Worm (Caenorhabditis elegans): ENCODE data around the gene cnc-4.

The cnc-4 gene

DNA sequence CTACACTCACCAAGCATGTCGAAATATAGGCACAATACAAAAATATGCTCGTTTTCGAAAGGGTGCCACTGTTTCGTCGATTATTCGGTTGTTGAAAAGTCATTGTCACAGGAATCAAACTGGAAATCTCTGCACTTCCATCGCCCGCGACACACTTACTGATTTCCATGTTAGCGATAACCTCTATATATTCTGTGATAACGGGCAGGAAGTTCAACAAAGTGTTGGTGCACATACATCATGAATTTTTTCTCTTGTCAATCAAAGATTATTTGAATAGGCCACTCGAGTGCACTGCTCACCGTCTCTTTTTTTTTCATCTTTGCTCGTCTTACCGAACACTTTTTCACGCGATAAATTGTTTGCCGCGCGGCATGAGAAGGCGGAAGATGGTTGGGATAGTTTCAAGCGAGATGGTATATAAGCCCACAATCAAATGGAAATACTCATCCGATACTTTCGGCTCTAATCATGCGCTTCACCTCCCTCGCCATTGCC lies 17.6 kb downstream of the cnc-4 start, which contains the start of the genes fpn-1.2 and pqn-54:
Gene fpn-1.2, minus strand, starts transcription at position 157 of the 498 bp plus-strand sequence.
Gene pqn-54, plus strand, starts transcription at position 448 of the 498 bp plus-strand sequence.
- no peak for TF ChIP-seq ceh-44 (GFP tag; IDR thresholded peaks at IDR 0.05)
- peak; percentile 37 for TF ChIP-seq pqm-1 (tag; optimal IDR thresholded peaks at IDR 0.05)
- TF ChIP-seq tra-1 (GFP tag; IDR thresholded peaks at IDR 0.05), result no peak
- TF ChIP-seq set-16 (GFP tag; IDR thresholded peaks at IDR 0.05), result no peak
- no peak for TF ChIP-seq Y75B8A.6 (GFP tag; IDR thresholded peaks at IDR 0.05)
- TF ChIP-seq fos-1 (tag; optimal IDR thresholded peaks at IDR 0.05), result no peak
- TF ChIP-seq nhr-28 (tag; optimal IDR thresholded peaks at IDR 0.05), result peak; percentile 66
- TF ChIP-seq ctbp-1 (GFP tag; IDR thresholded peaks at IDR 0.05), result no peak
- TF ChIP-seq rbr-2 (tag; optimal IDR thresholded peaks at IDR 0.05), result no peak
- no peak for TF ChIP-seq tag-97 (GFP tag; IDR thresholded peaks at IDR 0.05)
- no peak for TF ChIP-seq nhr-6 (tag; optimal IDR thresholded peaks at IDR 0.05)
- TF ChIP-seq lin-1 (GFP tag; IDR thresholded peaks at IDR 0.05), result no peak
- no peak for TF ChIP-seq nhr-48 (tag; optimal IDR thresholded peaks at IDR 0.05)
- no peak for TF ChIP-seq hmg-1.1 (GFP tag; IDR thresholded peaks at IDR 0.05)
- peak; percentile 83 for TF ChIP-seq dmd-6 (GFP tag; IDR thresholded peaks at IDR 0.05)
- no peak for TF ChIP-seq mdl-1 (tag; optimal IDR thresholded peaks at IDR 0.05)
- no peak for TF ChIP-seq zfp-2 (tag; optimal IDR thresholded peaks at IDR 0.05)
- no peak for TF ChIP-seq nhr-76 (tag; optimal IDR thresholded peaks at IDR 0.05)
- no peak for TF ChIP-seq daf-16 (GFP tag; optimal IDR thresholded peaks at IDR 0.05)
- TF ChIP-seq daf-16 (tag; optimal IDR thresholded peaks at IDR 0.05), result peak; percentile 9
- no peak for TF ChIP-seq mep-1 (tag; optimal IDR thresholded peaks at IDR 0.05)
- TF ChIP-seq ZK337.2 (GFP tag; IDR thresholded peaks at IDR 0.05), result no peak
- no peak for TF ChIP-seq daf-19 (GFP tag; conservative IDR thresholded peaks at IDR 0.05)
- TF ChIP-seq mes-2 (tag; optimal IDR thresholded peaks at IDR 0.05; ENCODE audit: poor library complexity, severe bottlenecking), result no peak
- TF ChIP-seq nhr-77 (tag; optimal IDR thresholded peaks at IDR 0.05), result peak; percentile 26
- no peak for TF ChIP-seq ztf-7 (tag; optimal IDR thresholded peaks at IDR 0.05)
- TF ChIP-seq spr-3 (GFP tag; optimal IDR thresholded peaks at IDR 0.05), result no peak
- no peak for TF ChIP-seq vab-7 (GFP tag; IDR thresholded peaks at IDR 0.05)
- no peak for TF ChIP-seq cey-2 (tag; optimal IDR thresholded peaks at IDR 0.05; ENCODE audit: borderline replicate concordance, insufficient read depth)
- no peak for TF ChIP-seq madf-9 (GFP tag; conservative IDR thresholded peaks at IDR 0.05)
- TF ChIP-seq hlh-30 (tag; optimal IDR thresholded peaks at IDR 0.05; ENCODE audit: insufficient read depth), result no peak
- no peak for TF ChIP-seq snpc-1.2 (GFP tag; IDR thresholded peaks at IDR 0.05)
- no peak for TF ChIP-seq Y105C5A.15 (GFP tag; IDR thresholded peaks at IDR 0.05)
- no peak for TF ChIP-seq mxl-2 (GFP tag; conservative IDR thresholded peaks at IDR 0.05)
- TF ChIP-seq hlh-11 (tag; optimal IDR thresholded peaks at IDR 0.05), result peak; percentile 26
- TF ChIP-seq ZK546.5 (tag; optimal IDR thresholded peaks at IDR 0.05), result no peak
- no peak for TF ChIP-seq zip-2 (tag; optimal IDR thresholded peaks at IDR 0.05)
- TF ChIP-seq php-3 (GFP tag; IDR thresholded peaks at IDR 0.05), result no peak

- peak; percentile 89 for TF ChIP-seq set-16 (GFP tag; IDR thresholded peaks at IDR 0.05)
- no peak for TF ChIP-seq snpc-1.2 (GFP tag; IDR thresholded peaks at IDR 0.05)
- no peak for TF ChIP-seq fos-1 (tag; optimal IDR thresholded peaks at IDR 0.05)
- 0 out of 2 replicates have a peak, but pooled peaks have one; percentile 30 for TF ChIP-seq F44E2.7 (GFP tag; IDR thresholded peaks at IDR 0.05)
- TF ChIP-seq aha-1 (tag), result no peak
- TF ChIP-seq lim-7 (GFP tag; IDR thresholded peaks at IDR 0.05), result 0 out of 2 replicates have a peak, but pooled peaks have one; percentile 36
- TF ChIP-seq Y75B8A.6 (GFP tag; IDR thresholded peaks at IDR 0.05), result no peak
- no peak for TF ChIP-seq F49E8.2 (tag; optimal IDR thresholded peaks at IDR 0.05; ENCODE audit: borderline replicate concordance)
- TF ChIP-seq sdz-12 (GFP tag; optimal IDR thresholded peaks at IDR 0.05), result no peak
Measured at ce11 chrV:1465932-1466331, 18.9 kb downstream of the cnc-4 start.
